Fruit fly (Drosophila melanogaster) whole organism, embryonic: ENCODE data around the gene Obp84a.
A peak's percentile ranks its signal among the peaks of the same experiment; 100 is the strongest.

Source experiments
- BtbVII ChIP-seq: fragments of 200-800 bp; sonication (Bioruptor generic); optimal IDR thresholded peaks from 3 replicates; lab custom pipeline; 2017; ENCODE audit warnings: missing biosample characterization, mild to moderate bottlenecking, missing genetic modification characterization
- CG14667 ChIP-seq: fragments of 200-800 bp; sonication (Bioruptor generic); IDR thresholded peaks from 2 replicates; pipeline ENCODE4 v1.3.6; 2022; ENCODE audit warnings: missing biosample characterization, missing genetic modification characterization
- CG17385 ChIP-seq: fragments of 200-800 bp; sonication (Bioruptor generic); optimal IDR thresholded peaks from 3 replicates; lab custom pipeline; 2018; ENCODE audit warnings: missing biosample characterization, mild to moderate bottlenecking, missing genetic modification characterization
- CG2129 ChIP-seq: fragments of 200-800 bp; sonication (Bioruptor generic); IDR thresholded peaks from 2 replicates; pipeline ENCODE4 v1.3.6; 2022; ENCODE audit warnings: missing biosample characterization, missing genetic modification characterization; ENCODE audit not compliant: partially characterized antibody
- CG6813 ChIP-seq: fragments of 200-800 bp; sonication (Bioruptor generic); optimal IDR thresholded peaks from 2 replicates; lab custom pipeline; 2017; ENCODE audit warnings: missing biosample characterization, missing genetic modification characterization, mild to moderate bottlenecking, moderate library complexity, missing genetic modification reagents
- CG9817 ChIP-seq: fragments of 200-800 bp; sonication (Bioruptor generic); optimal IDR thresholded peaks from 2 replicates; lab custom pipeline; 2018; ENCODE audit warnings: missing biosample characterization, mild to moderate bottlenecking, missing genetic modification characterization, moderate library complexity
- CoRest ChIP-seq: fragments of 200-800 bp; sonication (Bioruptor generic); optimal IDR thresholded peaks from 3 replicates; lab custom pipeline; 2018; ENCODE audit warnings: missing biosample characterization, mild to moderate bottlenecking, missing genetic modification characterization, moderate library complexity
- D19A ChIP-seq: fragments of 200-800 bp; optimal IDR thresholded peaks from 3 replicates; lab custom pipeline; 2019; ENCODE audit warnings: missing biosample characterization, mild to moderate bottlenecking, missing genetic modification characterization, moderate library complexity
- Dp ChIP-seq: fragments of 200-800 bp; sonication (Bioruptor generic); optimal IDR thresholded peaks from 2 replicates; lab custom pipeline; 2018; ENCODE audit warnings: missing biosample characterization, mild to moderate bottlenecking, missing genetic modification characterization, moderate library complexity
- GATAe ChIP-seq: fragments of 200-800 bp; sonication (Bioruptor generic); conservative IDR thresholded peaks from 2 replicates; pipeline ENCODE4 v1.3.6; 2022; ENCODE audit warnings: missing biosample characterization, missing genetic modification characterization
- Hr3 ChIP-seq: fragments of 200-800 bp; sonication (Bioruptor generic); optimal IDR thresholded peaks from 3 replicates; lab custom pipeline; 2016; ENCODE audit warnings: missing biosample characterization, missing genetic modification characterization
- Meics ChIP-seq: fragments of 200-800 bp; sonication (Bioruptor generic); optimal IDR thresholded peaks from 2 replicates; lab custom pipeline; 2017; ENCODE audit warnings: missing biosample characterization, mild to moderate bottlenecking, missing genetic modification characterization
- Scr ChIP-seq: fragments of 200-800 bp; sonication (Bioruptor generic); IDR thresholded peaks from 2 replicates; pipeline ENCODE4 v1.3.6; 2022; ENCODE audit warnings: missing biosample characterization, missing genetic modification characterization; ENCODE audit not compliant: partially characterized antibody
- amos ChIP-seq: fragments of 200-800 bp; sonication (Bioruptor generic); IDR thresholded peaks from 2 replicates; pipeline ENCODE4 v1.3.6; 2022; ENCODE audit warnings: missing biosample characterization, missing genetic modification characterization; ENCODE audit not compliant: partially characterized antibody
- ato ChIP-seq: fragments of 200-800 bp; sonication (Bioruptor generic); IDR thresholded peaks from 2 replicates; pipeline ENCODE4 v1.3.6; 2022; ENCODE audit warnings: missing biosample characterization, missing genetic modification characterization; ENCODE audit not compliant: partially characterized antibody
- crc ChIP-seq: fragments of 200-800 bp; sonication (Bioruptor generic); optimal IDR thresholded peaks from 2 replicates; lab custom pipeline; 2016; ENCODE audit warnings: missing biosample characterization, missing genetic modification characterization
- dimm ChIP-seq: fragments of 200-800 bp; sonication (Bioruptor generic); IDR thresholded peaks from 2 replicates; pipeline ENCODE4 v1.3.6; 2022; ENCODE audit warnings: missing biosample characterization, missing genetic modification characterization
- exex ChIP-seq: fragments of 200-800 bp; sonication (Bioruptor generic); optimal IDR thresholded peaks from 4 replicates; lab custom pipeline; 2018; ENCODE audit warnings: missing biosample characterization, mild to moderate bottlenecking, missing genetic modification characterization, moderate library complexity
- gce ChIP-seq: fragments of 200-800 bp; sonication (Bioruptor generic); IDR thresholded peaks from 3 replicates; pipeline ENCODE4 v1.3.6; 2022; ENCODE audit warnings: missing biosample characterization, missing genetic modification characterization
- gro ChIP-seq: fragments of 200-800 bp; sonication (Bioruptor generic); optimal IDR thresholded peaks from 2 replicates; lab custom pipeline; 2016; ENCODE audit warnings: missing biosample characterization, missing genetic modification characterization
- kni ChIP-seq: fragments of 200-800 bp; sonication (Bioruptor generic); optimal IDR thresholded peaks from 3 replicates; lab custom pipeline; 2017; ENCODE audit warnings: mild to moderate bottlenecking, missing biosample characterization, missing genetic modification reagents, missing genetic modification characterization
- mirr ChIP-seq: fragments of 200-800 bp; sonication (Bioruptor generic); optimal IDR thresholded peaks from 3 replicates; lab custom pipeline; 2018; ENCODE audit warnings: missing biosample characterization, mild to moderate bottlenecking, missing genetic modification characterization
- schlank ChIP-seq: fragments of 200-800 bp; sonication (Bioruptor generic); optimal IDR thresholded peaks from 2 replicates; lab custom pipeline; 2018; ENCODE audit warnings: missing biosample characterization, mild to moderate bottlenecking, missing genetic modification characterization
- yki ChIP-seq: fragments of >200 bp; optimal IDR thresholded peaks from 3 replicates; lab custom pipeline; 2018
- zfh1 ChIP-seq: fragments of 200-800 bp; sonication (Bioruptor generic); IDR thresholded peaks from 3 replicates; pipeline ENCODE4 v1.3.6; 2022; ENCODE audit warnings: missing biosample characterization, missing genetic modification characterization

The Obp84a gene

DNA sequence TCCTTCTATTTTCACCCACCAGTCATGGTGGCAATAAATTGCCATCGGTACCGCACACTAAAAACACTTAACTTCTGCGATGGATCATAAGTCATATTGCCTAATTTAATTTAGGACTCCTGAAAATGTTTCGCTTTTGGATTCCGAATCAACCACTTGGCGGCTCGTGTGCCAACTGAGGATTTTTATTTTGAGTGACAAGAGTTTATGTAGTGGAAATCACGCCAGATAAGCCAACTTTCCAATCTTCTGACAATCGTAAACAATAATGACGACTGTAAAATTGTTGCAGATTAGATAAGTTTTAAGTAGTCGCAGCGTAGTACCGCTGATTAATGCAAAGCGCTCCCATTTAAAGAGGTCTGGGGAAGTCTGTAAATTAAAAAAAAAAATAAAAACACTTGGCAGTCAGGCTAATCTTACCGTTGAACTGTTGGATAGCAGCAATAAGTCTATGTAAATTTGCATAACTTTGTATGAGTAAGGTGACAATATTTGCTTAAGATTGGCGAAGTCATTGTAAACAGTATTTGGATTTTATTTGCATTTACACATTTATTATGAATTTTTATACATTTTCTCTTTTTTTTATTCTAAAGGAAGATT, 34.7 kb downstream of the Obp84a start, which contains the start of gene CG14606 (continued):
- TF ChIP-seq CG6813: no peak
- no peak for TF ChIP-seq CG2129
- TF ChIP-seq gro (GFP tag; lab: Kevin White, UChicago): no peak
- 0 out of 2 replicates have a peak, but pooled peaks have one; percentile 38 for TF ChIP-seq GATAe (GFP tag; lab: Robert Waterston, UW)
- TF ChIP-seq crc (GFP tag; lab: Kevin White, UChicago): no peak
- peak; percentile 91 for TF ChIP-seq exex (tag; lab: Kevin White, UChicago)
- no peak for TF ChIP-seq D19A (tag; lab: Kevin White, UChicago)
- peak; percentile 21 for TF ChIP-seq BtbVII
- TF ChIP-seq yki: no peak
- TF ChIP-seq CoRest (tag; lab: Kevin White, UChicago): peak; percentile 21
- TF ChIP-seq schlank: peak; percentile 36
- TF ChIP-seq CG9817 (tag; lab: Kevin White, UChicago): peak; percentile 18
- no peak for TF ChIP-seq Scr (GFP tag; lab: Robert Waterston, UW)
- TF ChIP-seq amos (GFP tag; lab: Robert Waterston, UW): no peak
- no peak for TF ChIP-seq gce (GFP tag; lab: Robert Waterston, UW)
- TF ChIP-seq Meics (GFP tag; lab: Kevin White, UChicago): peak; percentile 48
- peak; percentile 37 for TF ChIP-seq mirr (GFP tag; lab: Kevin White, UChicago)
- TF ChIP-seq Hr3: no peak
- no peak for TF ChIP-seq CG14667 (GFP tag; lab: Robert Waterston, UW)
- TF ChIP-seq Dp (GFP tag; lab: Kevin White, UChicago): no peak
- TF ChIP-seq ato: no peak
- no peak for TF ChIP-seq kni
- no peak for TF ChIP-seq zfh1 (GFP tag; lab: Robert Waterston, UW)
- TF ChIP-seq, all 482 proteins: peak for 28

DNA sequence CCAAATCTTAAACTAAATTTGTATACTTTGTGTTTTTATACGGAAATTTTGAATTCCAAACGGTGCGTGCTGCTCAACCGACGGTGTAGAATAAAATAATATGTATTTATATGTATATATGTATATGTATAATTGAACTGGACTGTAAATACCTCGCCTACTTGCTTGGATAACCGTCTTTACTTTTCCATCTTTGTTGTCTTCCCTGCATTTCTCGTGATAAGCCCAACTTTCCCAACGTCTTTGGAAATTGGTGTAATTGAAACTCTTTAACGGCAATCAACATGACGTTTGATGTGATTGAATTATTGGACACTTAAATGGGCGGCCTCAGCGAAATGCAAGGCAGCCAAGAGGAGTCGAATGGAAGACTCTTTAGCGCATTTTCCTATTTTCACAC, 43.4 kb downstream of the Obp84a start, which contains the start of gene CG1288:
TSS of gene CG1288 (minus strand) at position 101 of the 400 bp plus-strand sequence.
- TF ChIP-seq CG17385 (GFP tag; lab: Kevin White, UChicago) (no peak), dimm (GFP tag; lab: Robert Waterston, UW) (no peak)
